Fruit fly (Drosophila melanogaster) whole organism, embryonic: ENCODE measurements around the gene Mkp3.

Experiments
- Abd-B ChIP-seq: fragments of 200-800 bp; sonication (Bioruptor generic); optimal IDR thresholded peaks from 2 replicates; lab custom pipeline; 2018; ENCODE audit warnings: missing biosample characterization, mild to moderate bottlenecking, missing genetic modification characterization, moderate library complexity
- Awh ChIP-seq: fragments of 200-800 bp; sonication (Bioruptor generic); IDR thresholded peaks from 2 replicates; pipeline ENCODE4, ENCODE4 v1.3.6; 2022; ENCODE audit warnings: missing biosample characterization, missing genetic modification characterization
- B-H2 ChIP-seq: fragments of 200-800 bp; sonication (Bioruptor generic); optimal IDR thresholded peaks from 2 replicates; lab custom pipeline; 2018; ENCODE audit warnings: missing biosample characterization, mild to moderate bottlenecking, missing genetic modification characterization
- BtbVII ChIP-seq: fragments of 200-800 bp; sonication (Bioruptor generic); optimal IDR thresholded peaks from 3 replicates; lab custom pipeline; 2017; ENCODE audit warnings: missing biosample characterization, mild to moderate bottlenecking, missing genetic modification characterization
- CG10565 ChIP-seq: fragments of 200-800 bp; sonication (Bioruptor generic); optimal IDR thresholded peaks from 3 replicates; lab custom pipeline; 2016; ENCODE audit warnings: missing biosample characterization, mild to moderate bottlenecking, missing genetic modification characterization
- CG12299 ChIP-seq: fragments of 200-800 bp; sonication (Bioruptor generic); optimal IDR thresholded peaks from 2 replicates; lab custom pipeline; 2018; ENCODE audit warnings: missing biosample characterization, mild to moderate bottlenecking, missing genetic modification characterization
- CG13287 ChIP-seq: fragments of 200-800 bp; sonication (Bioruptor generic); IDR thresholded peaks from 2 replicates; pipeline ENCODE4 v1.3.6; 2022; ENCODE audit warnings: missing biosample characterization, missing genetic modification characterization; ENCODE audit not compliant: partially characterized antibody
- CG14667 ChIP-seq: fragments of 200-800 bp; sonication (Bioruptor generic); IDR thresholded peaks from 2 replicates; pipeline ENCODE4 v1.3.6; 2022; ENCODE audit warnings: missing biosample characterization, missing genetic modification characterization
- CG15601 ChIP-seq: fragments of 200-800 bp; sonication (Bioruptor generic); optimal IDR thresholded peaks from 3 replicates; lab custom pipeline; 2019; ENCODE audit warnings: missing biosample characterization, mild to moderate bottlenecking, missing genetic modification characterization, moderate library complexity
- CG1832 ChIP-seq: fragments of 200-800 bp; sonication (Bioruptor generic); optimal IDR thresholded peaks from 2 replicates; lab custom pipeline; 2017; ENCODE audit warnings: missing biosample characterization, mild to moderate bottlenecking, missing genetic modification characterization, inconsistent platforms
- CG2712 ChIP-seq: fragments of 200-800 bp; optimal IDR thresholded peaks from 3 replicates; lab custom pipeline; 2019; ENCODE audit warnings: missing biosample characterization, mild to moderate bottlenecking, missing genetic modification characterization, moderate library complexity
- CG30403 ChIP-seq: fragments of 200-800 bp; sonication (Bioruptor generic); optimal IDR thresholded peaks from 3 replicates; lab custom pipeline; 2016; ENCODE audit warnings: missing biosample characterization, missing genetic modification characterization
- CG32532 ChIP-seq: fragments of 200-800 bp; sonication (Bioruptor generic); IDR thresholded peaks from 2 replicates; pipeline ENCODE4 v1.3.6; 2022; ENCODE audit warnings: missing biosample characterization, missing genetic modification characterization
- CG6683 ChIP-seq: fragments of 200-800 bp; sonication (Bioruptor generic); optimal IDR thresholded peaks from 2 replicates; lab custom pipeline; 2017; ENCODE audit warnings: missing biosample characterization, mild to moderate bottlenecking, missing genetic modification characterization, missing genetic modification reagents
- CG7556 ChIP-seq: fragments of 200-800 bp; sonication (Bioruptor generic); optimal IDR thresholded peaks from 2 replicates; lab custom pipeline; 2017; ENCODE audit warnings: missing biosample characterization, mild to moderate bottlenecking, missing genetic modification characterization
- CG7786 ChIP-seq: fragments of 200-800 bp; sonication (Bioruptor generic); optimal IDR thresholded peaks from 2 replicates; lab custom pipeline; 2016; ENCODE audit warnings: missing biosample characterization, missing genetic modification characterization
- CG7963 ChIP-seq: fragments of 200-800 bp; sonication (Bioruptor generic); IDR thresholded peaks from 3 replicates; pipeline ENCODE4 v1.3.6; 2022; ENCODE audit warnings: missing biosample characterization, missing genetic modification characterization; ENCODE audit not compliant: partially characterized antibody
- CG8281 ChIP-seq: fragments of 200-800 bp; sonication (Bioruptor generic); optimal IDR thresholded peaks from 2 replicates; lab custom pipeline; 2018; ENCODE audit warnings: missing biosample characterization, mild to moderate bottlenecking, missing genetic modification characterization, moderate library complexity
- CG8388 ChIP-seq: fragments of 200-800 bp; sonication (Bioruptor generic); optimal IDR thresholded peaks from 2 replicates; lab custom pipeline; 2019; ENCODE audit warnings: missing biosample characterization, mild to moderate bottlenecking, missing genetic modification characterization, moderate library complexity
- CG9609 ChIP-seq: fragments of 200-800 bp; sonication (Bioruptor generic); optimal IDR thresholded peaks from 3 replicates; lab custom pipeline; 2016; ENCODE audit warnings: missing biosample characterization, missing genetic modification characterization
- D19B ChIP-seq: fragments of 200-800 bp; sonication (Bioruptor generic); optimal IDR thresholded peaks from 2 replicates; lab custom pipeline; 2017; ENCODE audit warnings: missing biosample characterization, mild to moderate bottlenecking, missing genetic modification characterization
- Dbx ChIP-seq: fragments of 200-800 bp; sonication (Bioruptor generic); IDR thresholded peaks from 3 replicates; pipeline ENCODE4 v1.3.6; 2022; ENCODE audit warnings: missing biosample characterization, missing genetic modification characterization
- Gsc ChIP-seq: fragments of 200-800 bp; sonication (Bioruptor generic); IDR thresholded peaks from 2 replicates; pipeline ENCODE4 v1.3.6; 2022; ENCODE audit warnings: missing biosample characterization, missing genetic modification characterization
- Hey ChIP-seq: fragments of 200-800 bp; sonication (Bioruptor generic); optimal IDR thresholded peaks from 3 replicates; lab custom pipeline; 2018; ENCODE audit warnings: missing biosample characterization, mild to moderate bottlenecking, missing genetic modification characterization
- Hsf ChIP-seq: fragments of 200-800 bp; sonication (Bioruptor generic); optimal IDR thresholded peaks from 3 replicates; lab custom pipeline; 2016; ENCODE audit warnings: missing biosample characterization, missing genetic modification characterization
- Mrtf ChIP-seq: fragments of 200-800 bp; sonication (Bioruptor generic); IDR thresholded peaks from 3 replicates; pipeline ENCODE4 v1.3.6; 2022; ENCODE audit warnings: missing biosample characterization, missing genetic modification characterization
- NFAT ChIP-seq: fragments of 200-800 bp; sonication (Bioruptor generic); IDR thresholded peaks from 2 replicates; pipeline ENCODE4 v1.3.6; 2022; ENCODE audit warnings: missing biosample characterization, missing genetic modification characterization
- Neu2 ChIP-seq: fragments of 200-800 bp; sonication (Bioruptor generic); optimal IDR thresholded peaks from 3 replicates; lab custom pipeline; 2016; ENCODE audit warnings: missing biosample characterization, missing genetic modification characterization, borderline replicate concordance
- Rfx ChIP-seq: fragments of 200-800 bp; sonication (Bioruptor generic); IDR thresholded peaks from 2 replicates; pipeline ENCODE4 v1.3.6; 2022; ENCODE audit warnings: missing biosample characterization, missing genetic modification characterization
- cato ChIP-seq: fragments of 200-800 bp; sonication (Bioruptor generic); optimal IDR thresholded peaks from 2 replicates; lab custom pipeline; 2016; ENCODE audit warnings: missing biosample characterization, missing genetic modification characterization, borderline replicate concordance
- caup ChIP-seq: fragments of 200-800 bp; sonication (Bioruptor generic); optimal IDR thresholded peaks from 3 replicates; lab custom pipeline; 2017; ENCODE audit warnings: missing biosample characterization, mild to moderate bottlenecking, missing genetic modification characterization, moderate library complexity; ENCODE audit not compliant: severe bottlenecking
- chinmo ChIP-seq: fragments of 200-800 bp; sonication (Bioruptor generic); IDR thresholded peaks from 4 replicates; pipeline ENCODE4 v1.3.6; 2022; ENCODE audit warnings: missing biosample characterization, missing genetic modification characterization; ENCODE audit not compliant: partially characterized antibody
- ci ChIP-seq: fragments of 200-800 bp; sonication (Bioruptor generic); IDR thresholded peaks from 3 replicates; pipeline ENCODE4 v1.3.6; 2022; ENCODE audit warnings: missing biosample characterization, missing genetic modification characterization
- crol ChIP-seq: fragments of 200-800 bp; sonication (Bioruptor generic); IDR thresholded peaks from 2 replicates; pipeline ENCODE4 v1.3.6; 2022; ENCODE audit warnings: missing biosample characterization, missing genetic modification characterization
- esg ChIP-seq: fragments of 200-800 bp; sonication (Bioruptor generic); conservative IDR thresholded peaks from 2 replicates; pipeline ENCODE4 v1.3.6; 2022; ENCODE audit warnings: missing biosample characterization, missing genetic modification characterization
- gro ChIP-seq: fragments of 200-800 bp; sonication (Bioruptor generic); optimal IDR thresholded peaks from 2 replicates; lab custom pipeline; 2016; ENCODE audit warnings: missing biosample characterization, missing genetic modification characterization
- inv ChIP-seq: fragments of 200-800 bp; sonication (Bioruptor generic); IDR thresholded peaks from 2 replicates; pipeline ENCODE4 v1.3.6; 2022; ENCODE audit warnings: missing biosample characterization, missing genetic modification characterization; ENCODE audit not compliant: partially characterized antibody
- lilli ChIP-seq: fragments of 200-800 bp; sonication (Bioruptor generic); optimal IDR thresholded peaks from 3 replicates; lab custom pipeline; 2016; ENCODE audit warnings: missing biosample characterization, missing genetic modification characterization
- lmd ChIP-seq: fragments of 200-800 bp; sonication (Bioruptor generic); IDR thresholded peaks from 2 replicates; pipeline ENCODE4 v1.3.6; 2022; ENCODE audit warnings: missing biosample characterization, missing genetic modification characterization
- mirr ChIP-seq: fragments of 200-800 bp; sonication (Bioruptor generic); optimal IDR thresholded peaks from 3 replicates; lab custom pipeline; 2018; ENCODE audit warnings: missing biosample characterization, mild to moderate bottlenecking, missing genetic modification characterization
- org-1 ChIP-seq: fragments of 200-800 bp; sonication (Bioruptor generic); optimal IDR thresholded peaks from 2 replicates; lab custom pipeline; 2017; ENCODE audit warnings: missing biosample characterization, missing genetic modification characterization
- pb ChIP-seq: fragments of 200-800 bp; sonication (Bioruptor generic); optimal IDR thresholded peaks from 3 replicates; lab custom pipeline; 2016; ENCODE audit warnings: missing biosample characterization, missing genetic modification characterization
- pzg ChIP-seq: fragments of 200-800 bp; sonication (Bioruptor generic); optimal IDR thresholded peaks from 3 replicates; lab custom pipeline; 2018; ENCODE audit warnings: missing biosample characterization, mild to moderate bottlenecking, missing genetic modification characterization, moderate library complexity
- repo ChIP-seq: fragments of 200-800 bp; sonication (Bioruptor generic); optimal IDR thresholded peaks from 2 replicates; lab custom pipeline; 2016; ENCODE audit warnings: missing biosample characterization, missing genetic modification characterization
- tll ChIP-seq, 2 experiments: fragments of 200-800 bp in 1 of 2; fragments of >200 bp in 1 of 2; sonication (Bioruptor generic) in 1 of 2; optimal IDR thresholded peaks; 2 replicates each; lab custom pipeline; 2017 to 2019; ENCODE audit warnings: missing biosample characterization in 2 of 2, missing genetic modification characterization in 2 of 2, mild to moderate bottlenecking in 1 of 2, moderate library complexity in 1 of 2
- unpg ChIP-seq: fragments of 200-800 bp; sonication (Bioruptor generic); optimal IDR thresholded peaks from 3 replicates; lab custom pipeline; 2018; ENCODE audit warnings: missing biosample characterization, mild to moderate bottlenecking, missing genetic modification characterization, moderate library complexity
- wor ChIP-seq: fragments of 200-800 bp; sonication (Bioruptor generic); IDR thresholded peaks from 2 replicates; pipeline ENCODE4 v1.3.6; 2022; ENCODE audit warnings: missing biosample characterization, missing genetic modification characterization
- zf30C ChIP-seq: fragments of 200-800 bp; sonication (Bioruptor generic); optimal IDR thresholded peaks from 3 replicates; lab custom pipeline; 2018; ENCODE audit warnings: missing biosample characterization, mild to moderate bottlenecking, missing genetic modification characterization

Gene Mkp3

dm6 chr3L:19062472-19063409 lies 23.5 kb downstream of the Mkp3 start, which contains the start of the genes Ugt316A1 and Sfxn2 (continued):
- no peak for TF ChIP-seq pb (GFP tag; lab: Kevin White, UChicago)
- no peak for TF ChIP-seq CG7963 (GFP tag; lab: Robert Waterston, UW)
- TF ChIP-seq CG15601 (tag; lab: Kevin White, UChicago): peak; percentile 42
- TF ChIP-seq CG12299 (tag; lab: Kevin White, UChicago): peak; percentile 55
- TF ChIP-seq Awh: peak; percentile 48; the same call in 1 of the 2 replicates
- TF ChIP-seq Hey (tag; lab: Kevin White, UChicago): no peak
- no peak for TF ChIP-seq gro (GFP tag; lab: Kevin White, UChicago)
- TF ChIP-seq CG13287 (GFP tag; lab: Robert Waterston, UW): no peak; the same call in 1 of the 2 replicates
- TF ChIP-seq wor (GFP tag; lab: Robert Waterston, UW): no peak
- TF ChIP-seq crol (GFP tag; lab: Robert Waterston, UW): peak; percentile 64; the same call in 1 of the 2 replicates
- peak; percentile 34 to 89 for TF ChIP-seq tll (GFP tag; optimal IDR thresholded peaks at IDR 0.05; lab: Kevin White, UChicago)
- no peak for TF ChIP-seq inv
- no peak for TF ChIP-seq CG10565 (GFP tag; lab: Kevin White, UChicago)
- no peak for TF ChIP-seq CG1832 (GFP tag; lab: Kevin White, UChicago)
- peak; percentile 79 for TF ChIP-seq Rfx (GFP tag; lab: Robert Waterston, UW)
- TF ChIP-seq Mrtf: no peak
- TF ChIP-seq lmd (GFP tag; lab: Robert Waterston, UW): peak; percentile 35; the same call in 1 of the 2 replicates
- TF ChIP-seq Neu2 (GFP tag; lab: Kevin White, UChicago): no peak
- TF ChIP-seq CG32532 (GFP tag; lab: Robert Waterston, UW): no peak
- peak; percentile 61 for TF ChIP-seq CG30403
- peak; percentile 61 for TF ChIP-seq Hsf (GFP tag; lab: Kevin White, UChicago)
- TF ChIP-seq zf30C (GFP tag; lab: Kevin White, UChicago): no peak
- TF ChIP-seq org-1 (GFP tag; lab: Kevin White, UChicago): no peak
- peak; percentile 75 for TF ChIP-seq lilli (GFP tag; lab: Kevin White, UChicago)
- TF ChIP-seq CG8281 (tag; lab: Kevin White, UChicago): no peak
- no peak for TF ChIP-seq CG9609
- no peak for TF ChIP-seq caup (GFP tag; lab: Kevin White, UChicago)
- TF ChIP-seq CG14667 (GFP tag; lab: Robert Waterston, UW): no peak
- TF ChIP-seq ci: peak; percentile 55
- no peak for TF ChIP-seq CG7556
- no peak for TF ChIP-seq Gsc (GFP tag; lab: Robert Waterston, UW)
- TF ChIP-seq CG8388 (GFP tag; lab: Kevin White, UChicago): no peak
- TF ChIP-seq CG7786 (GFP tag; lab: Kevin White, UChicago): peak; percentile 33
- TF ChIP-seq BtbVII (GFP tag; lab: Kevin White, UChicago): peak; percentile 14
- TF ChIP-seq CG2712: peak; percentile 61
- peak; percentile 31; the same call in 1 of the 3 replicates for TF ChIP-seq Dbx
- peak; percentile 12 for TF ChIP-seq B-H2
- TF ChIP-seq NFAT (GFP tag; lab: Robert Waterston, UW): no peak
- no peak for TF ChIP-seq esg (GFP tag; lab: Robert Waterston, UW)
- no peak for TF ChIP-seq cato (GFP tag; lab: Kevin White, UChicago)
- peak; percentile 72 for TF ChIP-seq Abd-B (GFP tag; lab: Kevin White, UChicago)
- no peak for TF ChIP-seq CG6683 (GFP tag; lab: Kevin White, UChicago)
- no peak for TF ChIP-seq D19B (GFP tag; lab: Kevin White, UChicago)
- no peak for TF ChIP-seq unpg (GFP tag; lab: Kevin White, UChicago)
- peak; percentile 4 for TF ChIP-seq mirr (GFP tag; lab: Kevin White, UChicago)
- TF ChIP-seq pzg: peak; percentile 86
- TF ChIP-seq repo (GFP tag; lab: Kevin White, UChicago): no peak
- TF ChIP-seq chinmo: peak; percentile 88; the same call in 1 of the 4 replicates
